Fruit fly (Drosophila melanogaster) whole organism, embryonic: ENCODE measurements around the gene mRpL39.

ENCODE experiments used
- CG10267 ChIP-seq: fragments of 200-800 bp; sonication (Bioruptor generic); optimal IDR thresholded peaks from 2 replicates; lab custom pipeline; 2018; ENCODE audit warnings: missing biosample characterization, mild to moderate bottlenecking, missing genetic modification characterization, moderate library complexity
- CG12299 ChIP-seq: fragments of 200-800 bp; sonication (Bioruptor generic); optimal IDR thresholded peaks from 2 replicates; lab custom pipeline; 2018; ENCODE audit warnings: missing biosample characterization, mild to moderate bottlenecking, missing genetic modification characterization
- CG13424 ChIP-seq: fragments of 200-800 bp; sonication (Bioruptor generic); optimal IDR thresholded peaks from 2 replicates; lab custom pipeline; 2019; ENCODE audit warnings: missing biosample characterization, mild to moderate bottlenecking, missing genetic modification characterization, moderate library complexity
- CG15479 ChIP-seq: fragments of 200-800 bp; sonication (Bioruptor generic); optimal IDR thresholded peaks from 3 replicates; lab custom pipeline; 2019; ENCODE audit warnings: missing biosample characterization, mild to moderate bottlenecking, missing genetic modification characterization, moderate library complexity
- CG1603 ChIP-seq: fragments of 200-800 bp; sonication (Bioruptor generic); optimal IDR thresholded peaks from 2 replicates; lab custom pipeline; 2019; ENCODE audit warnings: missing biosample characterization, mild to moderate bottlenecking, missing genetic modification characterization, moderate library complexity
- CG2678 ChIP-seq: fragments of 200-800 bp; sonication (Bioruptor generic); optimal IDR thresholded peaks from 3 replicates; lab custom pipeline; 2019; ENCODE audit warnings: missing biosample characterization, mild to moderate bottlenecking, missing genetic modification characterization, moderate library complexity
- CG2889 ChIP-seq: fragments of 200-800 bp; sonication (Bioruptor generic); IDR thresholded peaks from 3 replicates; pipeline ENCODE4 v1.3.6; 2022; ENCODE audit warnings: missing biosample characterization, missing genetic modification characterization
- CG33213 ChIP-seq: fragments of 200-800 bp; sonication (Bioruptor generic); optimal IDR thresholded peaks from 3 replicates; lab custom pipeline; 2016; ENCODE audit warnings: missing biosample characterization, missing genetic modification characterization
- CG4707 ChIP-seq: fragments of 200-800 bp; sonication (Bioruptor generic); optimal IDR thresholded peaks from 2 replicates; lab custom pipeline; 2018; ENCODE audit warnings: missing biosample characterization, mild to moderate bottlenecking, missing genetic modification characterization, moderate library complexity
- CG7928 ChIP-seq: fragments of 200-800 bp; sonication (Bioruptor generic); optimal IDR thresholded peaks from 2 replicates; lab custom pipeline; 2017; ENCODE audit warnings: missing biosample characterization, mild to moderate bottlenecking, missing genetic modification characterization
- CG9215 ChIP-seq: fragments of 200-800 bp; sonication (Bioruptor generic); IDR thresholded peaks from 2 replicates; pipeline ENCODE4 v1.3.6; 2022; ENCODE audit warnings: missing biosample characterization, missing genetic modification characterization
- Camta ChIP-seq: fragments of 200-800 bp; sonication (Bioruptor generic); optimal IDR thresholded peaks from 2 replicates; lab custom pipeline; 2016; ENCODE audit warnings: missing biosample characterization, missing genetic modification characterization
- D ChIP-seq, 2 experiments: fragments of 200-800 bp in 1 of 2; fragments of >200 bp in 1 of 2; sonication (Bioruptor generic) in 1 of 2; optimal IDR thresholded peaks; 2 replicates in 1 of 2; 3 replicates in 1 of 2; lab custom pipeline; 2017; ENCODE audit warnings: mild to moderate bottlenecking in 1 of 2, missing biosample characterization in 1 of 2, missing genetic modification characterization in 1 of 2, missing genetic modification reagents in 1 of 2
- Dip2 ChIP-seq: fragments of 200-800 bp; sonication (Bioruptor generic); IDR thresholded peaks from 2 replicates; pipeline ENCODE4 v1.3.6; 2022; ENCODE audit warnings: missing biosample characterization, missing genetic modification characterization
- Gsc ChIP-seq: fragments of 200-800 bp; sonication (Bioruptor generic); IDR thresholded peaks from 2 replicates; pipeline ENCODE4 v1.3.6; 2022; ENCODE audit warnings: missing biosample characterization, missing genetic modification characterization
- Hsf ChIP-seq: fragments of 200-800 bp; sonication (Bioruptor generic); optimal IDR thresholded peaks from 3 replicates; lab custom pipeline; 2016; ENCODE audit warnings: missing biosample characterization, missing genetic modification characterization
- Kr ChIP-seq: fragments of 200-800 bp; sonication (Bioruptor generic); optimal IDR thresholded peaks from 2 replicates; lab custom pipeline; 2017; ENCODE audit warnings: missing biosample characterization, mild to moderate bottlenecking, missing genetic modification characterization
- Lpt ChIP-seq: fragments of >200 bp; optimal IDR thresholded peaks from 2 replicates; lab custom pipeline; 2018; ENCODE audit warnings: missing biosample characterization, missing genetic modification characterization
- Mrtf ChIP-seq: fragments of 200-800 bp; sonication (Bioruptor generic); IDR thresholded peaks from 3 replicates; pipeline ENCODE4 v1.3.6; 2022; ENCODE audit warnings: missing biosample characterization, missing genetic modification characterization
- NC2β ChIP-seq: fragments of 200-800 bp; sonication (Bioruptor generic); optimal IDR thresholded peaks from 2 replicates; lab custom pipeline; 2016; ENCODE audit warnings: missing biosample characterization, missing genetic modification characterization
- Oaz ChIP-seq: fragments of 200-800 bp; sonication (Bioruptor generic); IDR thresholded peaks from 2 replicates; pipeline ENCODE4 v1.3.6; 2022; ENCODE audit warnings: missing biosample characterization, missing genetic modification characterization
- Ravus ChIP-seq: fragments of 200-800 bp; sonication (Bioruptor generic); IDR thresholded peaks from 2 replicates; pipeline ENCODE4 v1.3.6; 2022; ENCODE audit warnings: missing biosample characterization, missing genetic modification characterization
- Spps ChIP-seq: fragments of 200-800 bp; sonication (Bioruptor generic); optimal IDR thresholded peaks from 2 replicates; lab custom pipeline; 2018; ENCODE audit warnings: missing biosample characterization, mild to moderate bottlenecking, missing genetic modification characterization
- Ssrp ChIP-seq: fragments of 200-800 bp; sonication (Bioruptor generic); optimal IDR thresholded peaks from 2 replicates; lab custom pipeline; 2018; ENCODE audit warnings: missing biosample characterization, mild to moderate bottlenecking, missing genetic modification characterization, moderate library complexity
- TFAM ChIP-seq: fragments of 200-800 bp; sonication (Bioruptor generic); optimal IDR thresholded peaks from 2 replicates; lab custom pipeline; 2017; ENCODE audit warnings: missing biosample characterization, missing genetic modification characterization, inconsistent platforms
- Xbp1 ChIP-seq: fragments of 200-800 bp; sonication (Bioruptor generic); optimal IDR thresholded peaks from 3 replicates; lab custom pipeline; 2016; ENCODE audit warnings: missing biosample characterization, mild to moderate bottlenecking, missing genetic modification characterization
- ap ChIP-seq: fragments of 200-800 bp; sonication (Bioruptor generic); IDR thresholded peaks from 2 replicates; pipeline ENCODE4 v1.3.6; 2022; ENCODE audit warnings: missing biosample characterization, missing genetic modification characterization
- br ChIP-seq: fragments of >200 bp; optimal IDR thresholded peaks from 2 replicates; lab custom pipeline; 2017
- caup ChIP-seq: fragments of 200-800 bp; sonication (Bioruptor generic); optimal IDR thresholded peaks from 3 replicates; lab custom pipeline; 2017; ENCODE audit warnings: missing biosample characterization, mild to moderate bottlenecking, missing genetic modification characterization, moderate library complexity; ENCODE audit not compliant: severe bottlenecking
- chm ChIP-seq: fragments of 200-800 bp; sonication (Bioruptor generic); IDR thresholded peaks from 2 replicates; pipeline ENCODE4 v1.3.6; 2022; ENCODE audit warnings: missing biosample characterization, missing genetic modification characterization
- danr ChIP-seq: fragments of 200-800 bp; sonication (Bioruptor generic); IDR thresholded peaks from 2 replicates; pipeline ENCODE4 v1.3.6; 2022; ENCODE audit warnings: missing biosample characterization, missing genetic modification characterization
- fd96Cb ChIP-seq: fragments of 200-800 bp; sonication (Bioruptor generic); optimal IDR thresholded peaks from 2 replicates; lab custom pipeline; 2018; ENCODE audit warnings: missing biosample characterization, mild to moderate bottlenecking, missing genetic modification characterization, moderate library complexity
- gfzf ChIP-seq: fragments of 200-800 bp; sonication (Bioruptor generic); optimal IDR thresholded peaks from 2 replicates; lab custom pipeline; 2016; ENCODE audit warnings: missing biosample characterization, mild to moderate bottlenecking, missing genetic modification characterization, moderate library complexity
- grn ChIP-seq: fragments of 200-800 bp; sonication (Bioruptor generic); optimal IDR thresholded peaks from 3 replicates; lab custom pipeline; 2017; ENCODE audit warnings: missing biosample characterization, missing genetic modification characterization
- p53 ChIP-seq: fragments of 200-800 bp; sonication (Bioruptor generic); optimal IDR thresholded peaks from 2 replicates; lab custom pipeline; 2016; ENCODE audit warnings: missing biosample characterization, missing genetic modification characterization
- phol ChIP-seq: fragments of 200-800 bp; sonication (Bioruptor generic); optimal IDR thresholded peaks from 3 replicates; lab custom pipeline; 2018; ENCODE audit warnings: missing biosample characterization, mild to moderate bottlenecking, missing genetic modification characterization, moderate library complexity
- pzg ChIP-seq: fragments of 200-800 bp; sonication (Bioruptor generic); optimal IDR thresholded peaks from 3 replicates; lab custom pipeline; 2018; ENCODE audit warnings: missing biosample characterization, mild to moderate bottlenecking, missing genetic modification characterization, moderate library complexity
- rib ChIP-seq: fragments of 200-800 bp; sonication (Bioruptor generic); IDR thresholded peaks from 2 replicates; pipeline ENCODE4 v1.3.6; 2022; ENCODE audit warnings: missing biosample characterization, missing genetic modification characterization
- salm ChIP-seq: fragments of 200-800 bp; sonication (Bioruptor generic); optimal IDR thresholded peaks from 2 replicates; lab custom pipeline; 2018; ENCODE audit warnings: missing biosample characterization, mild to moderate bottlenecking, missing genetic modification characterization
- schlank ChIP-seq: fragments of 200-800 bp; sonication (Bioruptor generic); optimal IDR thresholded peaks from 2 replicates; lab custom pipeline; 2018; ENCODE audit warnings: missing biosample characterization, mild to moderate bottlenecking, missing genetic modification characterization
- sima ChIP-seq: fragments of 200-800 bp; sonication (Bioruptor generic); optimal IDR thresholded peaks from 2 replicates; lab custom pipeline; 2016; ENCODE audit warnings: missing biosample characterization, missing genetic modification characterization
- tll ChIP-seq, 2 experiments: fragments of 200-800 bp in 1 of 2; fragments of >200 bp in 1 of 2; sonication (Bioruptor generic) in 1 of 2; optimal IDR thresholded peaks; 2 replicates each; lab custom pipeline; 2017 to 2019; ENCODE audit warnings: missing biosample characterization in 2 of 2, missing genetic modification characterization in 2 of 2, mild to moderate bottlenecking in 1 of 2, moderate library complexity in 1 of 2
- unpg ChIP-seq: fragments of 200-800 bp; sonication (Bioruptor generic); optimal IDR thresholded peaks from 3 replicates; lab custom pipeline; 2018; ENCODE audit warnings: missing biosample characterization, mild to moderate bottlenecking, missing genetic modification characterization, moderate library complexity
- vvl ChIP-seq: fragments of 200-800 bp; sonication (Bioruptor generic); IDR thresholded peaks from 2 replicates; pipeline ENCODE4 v1.3.6; 2022; ENCODE audit warnings: missing biosample characterization, missing genetic modification characterization
- zen ChIP-seq: fragments of 200-800 bp; sonication (Bioruptor generic); optimal IDR thresholded peaks from 3 replicates; lab custom pipeline; 2018; ENCODE audit warnings: missing biosample characterization, mild to moderate bottlenecking, missing genetic modification characterization, moderate library complexity
- zf30C ChIP-seq: fragments of 200-800 bp; sonication (Bioruptor generic); optimal IDR thresholded peaks from 3 replicates; lab custom pipeline; 2018; ENCODE audit warnings: missing biosample characterization, mild to moderate bottlenecking, missing genetic modification characterization

Gene mRpL39

DNA sequence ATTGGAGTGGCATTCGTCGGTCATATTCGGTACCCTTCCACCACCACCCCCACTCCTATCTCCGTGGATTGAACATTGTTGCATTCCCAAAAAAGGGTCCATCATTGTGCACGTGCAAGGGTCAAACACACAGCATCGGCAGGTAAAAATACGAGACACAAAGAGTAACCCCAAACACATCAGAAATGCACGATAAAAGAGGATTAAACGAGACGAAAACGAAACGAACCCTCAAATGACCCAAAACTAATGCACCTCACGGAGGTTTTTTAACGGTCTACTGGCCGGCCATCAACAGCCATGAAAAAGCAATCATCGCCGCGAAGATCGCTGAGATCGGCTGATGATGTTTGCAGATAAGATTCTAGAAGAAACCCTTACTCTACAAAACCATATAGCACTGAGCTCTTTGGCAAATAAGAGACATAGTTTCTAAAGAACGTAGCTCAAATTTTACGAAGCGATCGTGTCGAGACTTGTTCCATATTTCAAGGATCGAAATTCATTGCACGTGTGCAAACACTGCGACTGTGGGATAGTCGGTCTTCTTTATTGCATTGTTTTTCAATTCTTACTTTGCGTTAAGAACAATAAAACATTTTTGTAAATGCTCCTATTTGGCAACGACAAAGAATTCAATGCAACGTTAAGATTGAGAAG lies 33.1 kb downstream of the mRpL39 start (continued):
- TF ChIP-seq CG1603 (tag; lab: Kevin White, UChicago) (no peak), rib (0 out of 2 replicates have a peak, but pooled peaks have one; percentile 16), salm (tag; lab: Kevin White, UChicago) (no peak), CG13424 (tag; lab: Kevin White, UChicago) (no peak), Xbp1 (GFP tag; lab: Kevin White, UChicago) (no peak), zf30C (GFP tag; lab: Kevin White, UChicago) (peak; percentile 2), Ssrp (tag; lab: Kevin White, UChicago) (no peak), danr (no peak), TFAM (GFP tag; lab: Kevin White, UChicago) (no peak), Oaz (no peak), gfzf (no peak), D (optimal IDR thresholded peaks at IDR 0.05; lab: Kevin White, UChicago) (peak; percentile 60), D (GFP tag; optimal IDR thresholded peaks at IDR 0.05; lab: Kevin White, UChicago) (peak; percentile 19), Camta (no peak), fd96Cb (no peak), unpg (GFP tag; lab: Kevin White, UChicago) (no peak), Mrtf (GFP tag; lab: Robert Waterston, UW) (no peak), chm (GFP tag; lab: Robert Waterston, UW) (no peak), br (lab: Kevin White, UChicago) (no peak), Kr (GFP tag; lab: Kevin White, UChicago) (peak; percentile 85), CG2889 (GFP tag; lab: Robert Waterston, UW) (no peak), schlank (no peak), CG4707 (GFP tag; lab: Kevin White, UChicago) (no peak), p53 (GFP tag; lab: Kevin White, UChicago) (peak; percentile 92), vvl (GFP tag; lab: Robert Waterston, UW) (no peak), CG15479 (GFP tag; lab: Kevin White, UChicago) (peak; percentile 93), pzg (GFP tag; lab: Kevin White, UChicago) (no peak), CG9215 (GFP tag; lab: Robert Waterston, UW) (no peak), caup (no peak), ap (GFP tag; lab: Robert Waterston, UW) (no peak), Gsc (GFP tag; lab: Robert Waterston, UW) (no peak), Lpt (GFP tag; lab: Kevin White, UChicago) (no peak), CG10267 (tag; lab: Kevin White, UChicago) (no peak)

DNA sequence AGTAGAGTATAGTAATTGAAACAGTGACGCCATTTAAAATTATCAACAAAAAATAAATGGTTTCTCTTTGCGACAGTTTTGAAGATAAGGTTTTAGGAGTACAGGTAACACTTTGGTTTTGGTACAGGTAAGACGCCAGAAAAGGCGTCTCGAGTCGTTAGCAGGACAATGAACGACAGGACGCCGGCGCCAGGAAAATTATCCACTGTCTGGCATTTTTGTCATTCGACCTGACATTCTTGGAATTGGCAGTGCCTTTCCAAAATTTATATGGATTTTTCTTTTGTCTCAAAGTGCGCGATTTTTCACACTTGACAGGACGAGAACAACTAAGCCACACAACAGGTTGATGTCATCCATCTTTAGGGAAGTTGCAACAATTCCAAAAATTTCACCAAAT lies 34.6 kb downstream of the mRpL39 start:
- TF ChIP-seq CG15479 (GFP tag; lab: Kevin White, UChicago) (peak; percentile 77), tll (GFP tag; optimal IDR thresholded peaks at IDR 0.05; lab: Kevin White, UChicago) (peak in 1 of 2 experiments; percentile 78), NC2β (GFP tag; lab: Kevin White, UChicago) (no peak), chm (GFP tag; lab: Robert Waterston, UW) (no peak), phol (no peak), zen (peak; percentile 100), grn (GFP tag; lab: Kevin White, UChicago) (no peak), CG12299 (tag; lab: Kevin White, UChicago) (no peak), Ravus (GFP tag; lab: Robert Waterston, UW) (no peak), Spps (no peak), CG33213 (GFP tag; lab: Kevin White, UChicago) (no peak), Dip2 (GFP tag; lab: Robert Waterston, UW) (no peak), Hsf (GFP tag; lab: Kevin White, UChicago) (no peak), CG2678 (tag; lab: Kevin White, UChicago) (no peak), CG7928 (no peak), sima (GFP tag; lab: Kevin White, UChicago) (no peak)
